Fruit fly (Drosophila melanogaster): ENCODE data around the gene CG4198.
A peak's percentile ranks its signal among the peaks of the same experiment; 100 is the strongest.

The CG4198 gene

DNA sequence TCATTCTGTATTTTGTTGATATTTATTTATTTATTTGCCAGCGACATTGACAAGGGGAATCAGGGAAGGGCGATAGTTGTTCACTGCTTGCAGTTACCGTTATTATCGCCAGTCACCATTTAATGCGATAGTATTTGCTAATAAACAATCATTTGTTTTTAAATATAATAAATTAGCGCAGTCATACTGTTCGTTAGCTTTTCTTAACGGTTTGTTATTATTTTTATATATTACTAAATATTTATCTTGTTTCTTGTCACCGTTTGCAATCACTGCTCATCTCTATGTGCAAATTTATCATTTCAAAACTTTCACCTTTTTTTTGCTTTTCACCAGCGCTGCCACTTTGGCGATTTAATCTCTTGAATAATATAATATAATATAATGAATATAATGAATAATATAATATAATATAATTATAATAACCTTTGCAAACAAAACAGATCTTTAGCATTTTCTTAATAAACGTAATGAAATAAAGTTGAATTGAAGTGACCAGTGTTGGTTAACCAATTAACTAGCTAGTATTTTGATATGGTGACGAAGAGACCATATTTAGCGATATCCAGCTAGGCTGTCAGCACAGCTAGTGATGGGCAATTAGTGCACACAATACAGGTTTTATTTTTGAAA is 16.3 kb downstream of the CG4198 start, which contains the start of the genes CG3309 and XRCC1:
CG3309 (minus strand) TSS at position 82 of the 633 bp plus-strand sequence.
XRCC1 (plus strand) TSS at position 611 of the 633 bp plus-strand sequence.
- TF ChIP-seq Ets98B (GFP tag; IDR thresholded peaks at IDR 0.05), result peak; percentile 2; the same call in 1 of the 2 replicates
- peak; percentile 54; the same call in 1 of the 3 replicates for TF ChIP-seq CG4496 (GFP tag; IDR thresholded peaks at IDR 0.05)
- TF ChIP-seq CG15710 (tag; optimal IDR thresholded peaks at IDR 0.05), result no peak
- TF ChIP-seq CG8301 (tag; optimal IDR thresholded peaks at IDR 0.05), result peak; percentile 14
- peak; percentile 53; the same call in 1 of the 3 replicates for TF ChIP-seq fd96Ca (GFP tag; IDR thresholded peaks at IDR 0.05)
- no peak for TF ChIP-seq D1 (tag; optimal IDR thresholded peaks at IDR 0.05)
- TF ChIP-seq CG8159 (tag; optimal IDR thresholded peaks at IDR 0.05), result peak; percentile 33
- TF ChIP-seq CG32121 (GFP tag; IDR thresholded peaks at IDR 0.05), result peak; percentile 40; the same call in 1 of the 2 replicates
- peak; percentile 19 for TF ChIP-seq Snoo (tag; optimal IDR thresholded peaks at IDR 0.05)

DNA sequence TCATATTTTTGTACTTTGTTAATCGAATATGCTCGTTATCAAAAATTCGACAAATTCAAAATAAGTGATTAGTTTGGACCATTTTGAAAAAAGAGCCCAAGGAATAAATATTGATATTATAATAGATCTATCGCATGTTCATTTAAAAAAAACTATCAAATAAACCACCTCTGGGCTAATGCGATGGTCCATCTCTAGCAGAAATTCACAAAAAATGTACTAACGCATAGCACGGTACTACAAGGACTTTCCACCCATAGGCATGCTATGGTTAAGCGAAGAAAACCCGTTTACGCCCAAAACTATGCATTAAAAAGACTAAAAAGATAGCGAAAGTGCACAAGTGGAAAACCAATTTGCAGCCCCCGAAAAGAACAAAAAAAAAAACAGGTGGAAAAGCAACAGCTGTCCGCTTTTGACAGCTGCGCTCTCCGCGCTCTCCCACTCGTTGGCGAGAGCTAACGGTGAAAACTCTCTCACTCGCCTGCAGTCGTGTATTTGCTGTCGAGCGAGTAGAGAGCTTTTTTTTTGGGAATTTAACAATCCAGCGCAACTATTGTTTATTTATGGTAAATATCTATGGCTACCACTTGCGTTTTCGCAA is 19.3 kb downstream of the CG4198 start, which contains the start of gene CanB:
CanB (plus strand) TSS at position 241 of the 604 bp plus-strand sequence.
- TF ChIP-seq EcR (GFP tag; optimal IDR thresholded peaks at IDR 0.05), result no peak
- TF ChIP-seq CG12605 (GFP tag; IDR thresholded peaks at IDR 0.05), result 0 out of 2 replicates have a peak, but pooled peaks have one; percentile 22
- TF ChIP-seq CG14655 (GFP tag; optimal IDR thresholded peaks at IDR 0.05), result no peak
- TF ChIP-seq CG10348 (GFP tag; IDR thresholded peaks at IDR 0.05), result no peak
- no peak for TF ChIP-seq gl (tag; optimal IDR thresholded peaks at IDR 0.05)
- TF ChIP-seq rn (GFP tag; IDR thresholded peaks at IDR 0.05), result no peak
- no peak for TF ChIP-seq Ets98B (GFP tag; IDR thresholded peaks at IDR 0.05)
- peak; percentile 75 for TF ChIP-seq CG4496 (GFP tag; IDR thresholded peaks at IDR 0.05)

DNA sequence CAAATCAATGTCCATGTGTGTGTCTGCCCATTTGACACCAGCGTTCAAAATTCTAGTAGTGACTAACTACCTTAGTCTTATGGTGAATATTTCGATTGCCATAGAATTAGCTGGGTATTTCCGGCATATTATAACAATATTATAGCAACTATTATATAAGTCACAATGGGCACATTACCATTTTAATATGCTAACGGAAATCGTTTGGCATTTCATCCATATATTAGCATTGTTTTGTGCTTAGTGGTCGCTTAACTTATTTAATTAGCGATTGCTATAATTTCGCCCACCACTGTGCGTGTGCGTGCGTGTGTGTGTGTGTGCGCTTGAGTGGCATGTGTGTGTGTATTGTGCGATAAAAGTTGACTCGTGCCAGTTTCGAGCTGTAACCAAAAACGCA is 23.7 kb downstream of the CG4198 start:
- no peak for TF ChIP-seq CG17806 (tag; optimal IDR thresholded peaks at IDR 0.05)
- TF ChIP-seq CG32121 (GFP tag; IDR thresholded peaks at IDR 0.05), result peak; percentile 64
- no peak for TF ChIP-seq EcR (GFP tag; optimal IDR thresholded peaks at IDR 0.05)
- TF ChIP-seq CG14655 (GFP tag; optimal IDR thresholded peaks at IDR 0.05), result peak; percentile 18
- no peak; the same call in 1 of the 2 replicates for TF ChIP-seq CG12605 (GFP tag; IDR thresholded peaks at IDR 0.05)
- TF ChIP-seq Pif1B (GFP tag; optimal IDR thresholded peaks at IDR 0.05), result no peak
- TF ChIP-seq CG9948 (tag; optimal IDR thresholded peaks at IDR 0.05), result peak; percentile 15
- no peak for TF ChIP-seq Pif1A (GFP tag; optimal IDR thresholded peaks at IDR 0.05)
- 0 out of 2 replicates have a peak, but pooled peaks have one; percentile 22 for TF ChIP-seq Ets98B (GFP tag; IDR thresholded peaks at IDR 0.05)
- TF ChIP-seq fd96Ca (GFP tag; IDR thresholded peaks at IDR 0.05), result no peak
- no peak for TF ChIP-seq D1 (tag; optimal IDR thresholded peaks at IDR 0.05)
- no peak for TF ChIP-seq rn (GFP tag; IDR thresholded peaks at IDR 0.05)
- TF ChIP-seq CG10348 (GFP tag; IDR thresholded peaks at IDR 0.05), result no peak
- no peak for TF ChIP-seq Snoo (tag; optimal IDR thresholded peaks at IDR 0.05)
- TF ChIP-seq CG34367 (tag; optimal IDR thresholded peaks at IDR 0.05), result no peak
- peak; percentile 34 for TF ChIP-seq CG15710 (tag; optimal IDR thresholded peaks at IDR 0.05)
- TF ChIP-seq CG13204 (GFP tag; optimal IDR thresholded peaks at IDR 0.05), result no peak
- no peak for TF ChIP-seq gl (tag; optimal IDR thresholded peaks at IDR 0.05)
- peak; percentile 24 for TF ChIP-seq CG8301 (tag; optimal IDR thresholded peaks at IDR 0.05)
- peak; percentile 23; the same call in 1 of the 3 replicates for TF ChIP-seq CG4496 (GFP tag; IDR thresholded peaks at IDR 0.05)
- peak; percentile 53 for TF ChIP-seq CG8159 (tag; optimal IDR thresholded peaks at IDR 0.05)

DNA sequence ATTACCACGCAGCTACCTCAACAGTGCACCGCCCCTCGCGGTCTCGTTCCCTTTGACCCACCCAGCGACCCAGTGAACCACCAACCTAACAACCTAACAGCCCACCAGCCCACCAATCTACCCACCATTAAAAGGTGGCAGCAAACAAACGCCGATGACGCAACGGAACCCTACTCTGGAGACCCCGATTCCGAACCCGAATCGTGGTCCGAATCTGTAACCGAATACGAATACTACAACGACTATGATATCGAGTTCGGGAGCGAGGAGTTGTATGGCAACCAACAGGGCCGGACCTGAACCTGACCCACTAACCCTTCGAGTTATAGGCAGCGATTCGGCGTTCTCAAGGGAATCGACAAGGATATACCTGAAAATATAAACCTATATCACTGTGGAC is 24.3 kb downstream of the CG4198 start:
- TF ChIP-seq Pif1B (GFP tag; optimal IDR thresholded peaks at IDR 0.05) (no peak), Pif1A (GFP tag; optimal IDR thresholded peaks at IDR 0.05) (no peak), CG13204 (GFP tag; optimal IDR thresholded peaks at IDR 0.05) (no peak)

DNA sequence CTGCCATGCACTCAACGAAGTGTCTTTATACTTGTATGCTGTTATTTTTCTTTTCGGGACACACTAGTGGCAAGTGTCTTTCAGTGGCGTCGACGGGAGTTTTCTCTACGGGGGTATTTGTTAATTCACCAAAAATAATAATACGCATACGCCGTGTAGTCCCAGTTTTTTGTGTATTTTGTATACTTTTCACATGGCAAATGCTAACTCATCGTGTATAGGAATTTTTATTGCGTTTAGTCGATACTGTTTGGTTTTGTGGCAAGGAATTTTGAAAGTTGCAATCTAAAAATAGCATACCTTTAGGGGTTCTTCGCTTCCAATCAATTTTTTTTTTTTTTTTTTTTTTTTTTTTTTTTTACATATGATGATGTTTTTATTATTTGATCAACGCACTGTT is 25.4 kb downstream of the CG4198 start:
- peak; percentile 30 for TF ChIP-seq CG14655 (GFP tag; optimal IDR thresholded peaks at IDR 0.05)
- no peak for TF ChIP-seq Pif1A (GFP tag; optimal IDR thresholded peaks at IDR 0.05)

DNA sequence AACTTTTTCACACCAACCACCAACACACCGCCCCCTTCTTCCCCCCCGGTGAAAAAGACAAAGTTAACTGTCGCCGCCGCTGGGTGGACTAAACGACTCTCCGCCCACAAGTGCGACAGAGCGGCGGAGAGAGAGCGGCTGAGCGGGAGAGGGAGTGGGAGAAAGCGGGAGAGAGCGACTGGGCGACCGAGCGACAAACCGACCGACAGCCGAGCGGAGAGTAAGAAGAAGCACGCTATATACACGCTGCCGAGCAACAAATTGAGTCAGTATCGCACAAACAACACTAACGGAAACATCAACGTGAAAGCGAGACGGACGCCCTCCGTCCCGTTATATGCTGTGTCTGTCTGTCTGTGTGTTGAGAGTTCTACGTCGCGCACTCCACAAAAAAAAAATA is 26.9 kb downstream of the CG4198 start, which contains the start of gene SK:
SK (plus strand) TSS at position 267 of the 400 bp plus-strand sequence.
- no peak for TF ChIP-seq EcR (GFP tag; optimal IDR thresholded peaks at IDR 0.05)
- TF ChIP-seq CG17806 (tag; optimal IDR thresholded peaks at IDR 0.05), result no peak
- TF ChIP-seq Ets98B (GFP tag; IDR thresholded peaks at IDR 0.05), result peak; percentile 65; the same call in 1 of the 2 replicates
- TF ChIP-seq CG32121 (GFP tag; IDR thresholded peaks at IDR 0.05), result peak; percentile 63; the same call in 1 of the 2 replicates
- no peak for TF ChIP-seq rn (GFP tag; IDR thresholded peaks at IDR 0.05)
- TF ChIP-seq CG14655 (GFP tag; optimal IDR thresholded peaks at IDR 0.05), result no peak
- TF ChIP-seq CG34367 (tag; optimal IDR thresholded peaks at IDR 0.05), result no peak
- peak; percentile 52; the same call in 1 of the 3 replicates for TF ChIP-seq fd96Ca (GFP tag; IDR thresholded peaks at IDR 0.05)
